Fruit fly (Drosophila melanogaster): ENCODE results near the gene Prx6a.

dm6 chr2L:2903649-2904048 lies 25.6 kb upstream of the Prx6a start:
- TF ChIP-seq dsx (GFP tag; optimal IDR thresholded peaks at IDR 0.05; ENCODE audit: poor library complexity, severe bottlenecking) (no peak), Hr39 (GFP tag; optimal IDR thresholded peaks at IDR 0.05) (no peak), CG10669 (GFP tag; optimal IDR thresholded peaks at IDR 0.05) (no peak), CG32006 (GFP tag; optimal IDR thresholded peaks at IDR 0.05) (no peak), topi (GFP tag; optimal IDR thresholded peaks at IDR 0.05) (no peak), vri (GFP tag; optimal IDR thresholded peaks at IDR 0.05) (no peak), CG8119 (GFP tag; IDR thresholded peaks at IDR 0.05) (no peak)
